Worm (Caenorhabditis elegans): ENCODE measurements around the gene F17C8.7.

Gene F17C8.7

DNA sequence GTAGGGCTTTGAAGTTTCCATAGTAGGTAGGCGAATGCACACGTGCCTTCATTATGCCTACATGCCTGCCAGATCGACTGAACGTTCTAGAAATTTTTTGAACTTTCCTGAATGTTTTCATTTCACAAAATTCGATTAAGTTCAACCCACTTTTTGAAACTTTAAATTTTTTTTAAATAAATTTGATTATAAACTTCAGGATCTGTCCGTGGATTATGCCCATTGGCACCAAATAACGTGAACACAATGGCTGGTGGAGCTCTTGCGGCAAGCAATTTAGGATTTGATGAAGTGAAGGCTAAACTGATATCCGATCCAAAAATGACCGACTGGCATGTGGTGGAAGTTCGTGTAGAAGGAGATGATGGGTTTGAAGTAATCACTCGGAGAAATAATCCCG, at the start of gene F17C8.7:
Gene F17C8.7 (plus strand): TSS at position 301 of the 400 bp plus-strand sequence.
- TF ChIP-seq flt-1 (GFP tag; IDR thresholded peaks at IDR 0.05) (no peak), T22C8.4 (GFP tag; IDR thresholded peaks at IDR 0.05) (no peak), klf-2 (GFP tag; conservative IDR thresholded peaks at IDR 0.05) (no peak), ztf-23 (GFP tag; IDR thresholded peaks at IDR 0.05) (no peak), med-1 (GFP tag; optimal IDR thresholded peaks at IDR 0.05; ENCODE audit: insufficient read depth) (no peak), ref-1 (GFP tag; conservative IDR thresholded peaks at IDR 0.05) (no peak), tab-1 (GFP tag; IDR thresholded peaks at IDR 0.05) (no peak), cog-1 (tag; optimal IDR thresholded peaks at IDR 0.05) (no peak), ztf-29 (GFP tag; IDR thresholded peaks at IDR 0.05) (no peak)

DNA sequence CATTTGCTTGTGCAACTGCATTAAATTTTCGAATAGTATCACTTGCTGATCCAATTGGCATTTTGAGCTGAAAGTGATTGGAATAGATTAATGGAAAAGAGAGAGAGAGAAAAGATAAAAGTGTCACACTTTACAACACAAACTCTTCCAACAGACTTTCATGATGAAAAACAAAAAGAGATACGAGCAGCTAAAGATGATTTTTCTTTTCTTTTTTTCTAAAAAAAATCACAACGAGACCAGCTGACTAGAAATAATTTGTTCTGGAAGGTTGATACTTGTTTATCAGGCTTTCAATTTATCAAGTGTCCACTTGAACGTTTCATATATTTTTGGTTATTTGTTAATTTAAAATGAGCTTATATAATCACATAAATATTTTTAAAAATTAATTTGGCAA, 48.4 kb upstream of the F17C8.7 start:
- TF ChIP-seq T22C8.4 (GFP tag; IDR thresholded peaks at IDR 0.05) (no peak), ztf-23 (GFP tag; IDR thresholded peaks at IDR 0.05) (no peak), med-1 (GFP tag; optimal IDR thresholded peaks at IDR 0.05; ENCODE audit: insufficient read depth) (no peak), tab-1 (GFP tag; IDR thresholded peaks at IDR 0.05) (no peak), flt-1 (GFP tag; IDR thresholded peaks at IDR 0.05) (no peak), ref-1 (GFP tag; conservative IDR thresholded peaks at IDR 0.05) (no peak), ztf-29 (GFP tag; IDR thresholded peaks at IDR 0.05) (no peak), cog-1 (tag; optimal IDR thresholded peaks at IDR 0.05) (no peak), klf-2 (GFP tag; conservative IDR thresholded peaks at IDR 0.05) (no peak)

DNA sequence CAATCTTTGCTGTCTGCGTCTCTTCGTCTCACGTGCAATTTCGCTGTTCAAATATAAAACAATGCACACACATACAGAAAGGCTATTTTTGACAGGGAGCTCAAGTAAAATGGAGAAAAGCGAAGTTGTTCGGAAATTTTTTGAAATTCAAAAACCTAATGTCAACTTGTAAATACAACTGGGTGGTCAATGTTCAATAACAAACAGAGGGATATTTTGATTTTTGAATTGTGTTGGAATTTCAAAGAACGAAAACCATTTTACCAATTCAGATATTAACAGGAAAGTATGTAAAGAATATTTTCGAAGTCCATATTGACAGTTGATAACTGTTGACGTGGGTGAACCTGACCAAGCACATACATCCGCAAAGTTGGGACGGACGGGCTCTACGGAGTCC, 47.2 kb upstream of the F17C8.7 start, which contains the start of gene tag-243:
Gene tag-243 (minus strand): TSS at position 101 of the 400 bp plus-strand sequence.
- no peak for TF ChIP-seq ztf-23 (GFP tag; IDR thresholded peaks at IDR 0.05)
- TF ChIP-seq klf-2 (GFP tag; conservative IDR thresholded peaks at IDR 0.05): 0 out of 2 replicates have a peak, but pooled peaks have one; percentile 24

DNA sequence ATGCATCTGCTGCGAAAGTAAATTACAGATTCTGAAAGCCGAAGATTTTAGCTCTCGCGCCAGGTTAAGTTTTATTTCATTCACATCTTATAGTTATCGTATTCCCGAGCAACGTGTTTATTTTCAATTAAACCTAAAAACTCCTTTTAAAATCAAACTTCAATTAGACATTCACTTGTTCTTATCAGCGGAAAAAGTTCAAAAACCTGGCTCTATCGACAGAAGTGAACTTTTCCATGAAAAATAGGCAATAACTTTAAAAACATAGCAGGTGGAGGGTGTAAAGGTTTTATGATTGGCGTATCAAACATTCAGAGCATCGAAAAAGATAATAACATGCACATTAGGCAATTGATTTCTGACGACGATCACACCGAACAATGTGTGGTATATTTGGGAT, 46.6 kb upstream of the F17C8.7 start, which contains the start of gene ppat-1:
Gene ppat-1 (plus strand): TSS at position 316 of the 400 bp plus-strand sequence.
- TF ChIP-seq flt-1 (GFP tag; IDR thresholded peaks at IDR 0.05): no peak
- no peak for TF ChIP-seq klf-2 (GFP tag; conservative IDR thresholded peaks at IDR 0.05)
- no peak for TF ChIP-seq med-1 (GFP tag; optimal IDR thresholded peaks at IDR 0.05; ENCODE audit: insufficient read depth)
- TF ChIP-seq tab-1 (GFP tag; IDR thresholded peaks at IDR 0.05): no peak
- TF ChIP-seq ztf-23 (GFP tag; IDR thresholded peaks at IDR 0.05): no peak
- no peak for TF ChIP-seq ref-1 (GFP tag; conservative IDR thresholded peaks at IDR 0.05)
- TF ChIP-seq T22C8.4 (GFP tag; IDR thresholded peaks at IDR 0.05): no peak
- TF ChIP-seq cog-1 (tag; optimal IDR thresholded peaks at IDR 0.05): no peak
- TF ChIP-seq ztf-29 (GFP tag; IDR thresholded peaks at IDR 0.05): no peak

DNA sequence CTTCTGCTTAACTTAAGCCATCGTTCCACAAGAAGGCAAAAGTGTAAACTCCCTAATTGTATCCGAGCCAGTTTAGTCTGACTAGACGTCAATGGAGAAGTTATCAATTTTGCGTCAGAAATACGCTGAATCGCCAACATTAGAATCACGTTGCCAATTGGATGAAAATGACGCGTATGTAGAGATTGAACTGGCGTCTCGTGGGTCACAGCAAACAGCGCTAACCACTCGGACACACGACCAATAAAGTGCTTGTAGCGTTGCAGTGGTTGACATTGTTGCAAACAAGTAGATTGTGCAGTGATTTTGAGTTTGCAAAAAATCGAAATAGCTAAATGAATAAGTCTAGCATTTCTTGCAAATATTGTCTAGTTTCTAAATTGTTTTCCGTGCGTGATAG, 45.9 kb upstream of the F17C8.7 start:
- TF ChIP-seq ref-1 (GFP tag; conservative IDR thresholded peaks at IDR 0.05) (peak; percentile 73), med-1 (GFP tag; optimal IDR thresholded peaks at IDR 0.05; ENCODE audit: insufficient read depth) (peak; percentile 33), tab-1 (GFP tag; IDR thresholded peaks at IDR 0.05) (peak; percentile 93), T22C8.4 (GFP tag; IDR thresholded peaks at IDR 0.05) (peak; percentile 81), ztf-29 (GFP tag; IDR thresholded peaks at IDR 0.05) (peak; percentile 78; the same call in 1 of the 2 replicates), klf-2 (GFP tag; conservative IDR thresholded peaks at IDR 0.05) (0 out of 2 replicates have a peak, but pooled peaks have one; percentile 53), ztf-23 (GFP tag; IDR thresholded peaks at IDR 0.05) (peak; percentile 89), flt-1 (GFP tag; IDR thresholded peaks at IDR 0.05) (peak; percentile 91), cog-1 (tag; optimal IDR thresholded peaks at IDR 0.05) (peak; percentile 55)

DNA sequence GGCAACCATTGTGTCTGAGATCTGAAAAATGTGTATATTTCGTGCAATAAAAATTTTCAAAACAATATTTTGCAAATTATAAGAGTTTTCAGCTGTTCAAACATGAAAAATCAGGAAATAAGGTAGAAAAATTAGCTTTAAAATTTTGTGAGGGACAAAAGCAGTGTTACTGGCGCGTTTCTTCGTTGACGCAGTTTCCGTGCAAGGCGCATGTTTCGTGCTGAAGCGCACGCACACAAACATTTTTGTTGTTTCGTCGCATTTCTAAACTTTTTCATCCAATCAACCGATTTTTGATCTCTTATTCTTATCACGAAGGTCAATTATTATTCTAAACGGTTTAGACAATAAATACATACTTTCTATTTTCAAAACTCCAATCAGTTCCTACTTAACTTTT, 42.3 kb upstream of the F17C8.7 start, which contains the start of gene nifk-1:
Gene nifk-1 (minus strand): TSS at position 27 of the 400 bp plus-strand sequence.
- no peak for TF ChIP-seq klf-2 (GFP tag; conservative IDR thresholded peaks at IDR 0.05)
- peak; percentile 50; the same call in 1 of the 2 replicates for TF ChIP-seq ztf-23 (GFP tag; IDR thresholded peaks at IDR 0.05)
- TF ChIP-seq med-1 (GFP tag; optimal IDR thresholded peaks at IDR 0.05; ENCODE audit: insufficient read depth): no peak

DNA sequence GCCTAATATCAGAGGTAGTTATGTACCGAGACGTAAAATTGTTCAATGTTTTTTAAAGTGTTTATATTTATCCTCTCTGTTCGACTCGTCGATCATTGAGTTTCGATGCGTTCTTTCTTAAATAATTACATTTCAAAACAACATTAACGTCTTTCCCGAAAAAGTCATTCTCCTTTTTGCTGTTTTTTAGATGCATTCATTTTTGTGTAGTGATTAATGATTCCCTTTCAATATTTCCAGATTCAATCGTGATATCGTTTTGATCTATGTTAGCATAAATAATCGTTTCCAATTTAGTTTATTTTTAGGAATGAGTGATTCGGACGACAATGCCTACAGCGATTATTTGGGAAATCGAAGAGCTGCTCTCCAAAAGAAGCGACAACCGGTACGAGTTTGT, 41.8 kb upstream of the F17C8.7 start, which contains the start of gene T04A8.8:
Gene T04A8.8 (plus strand): TSS at position 301 of the 400 bp plus-strand sequence.
- no peak for TF ChIP-seq ztf-29 (GFP tag; IDR thresholded peaks at IDR 0.05)
- TF ChIP-seq T22C8.4 (GFP tag; IDR thresholded peaks at IDR 0.05): no peak
- TF ChIP-seq cog-1 (tag; optimal IDR thresholded peaks at IDR 0.05): no peak
- TF ChIP-seq med-1 (GFP tag; optimal IDR thresholded peaks at IDR 0.05; ENCODE audit: insufficient read depth): no peak
- TF ChIP-seq ztf-23 (GFP tag; IDR thresholded peaks at IDR 0.05): no peak

DNA sequence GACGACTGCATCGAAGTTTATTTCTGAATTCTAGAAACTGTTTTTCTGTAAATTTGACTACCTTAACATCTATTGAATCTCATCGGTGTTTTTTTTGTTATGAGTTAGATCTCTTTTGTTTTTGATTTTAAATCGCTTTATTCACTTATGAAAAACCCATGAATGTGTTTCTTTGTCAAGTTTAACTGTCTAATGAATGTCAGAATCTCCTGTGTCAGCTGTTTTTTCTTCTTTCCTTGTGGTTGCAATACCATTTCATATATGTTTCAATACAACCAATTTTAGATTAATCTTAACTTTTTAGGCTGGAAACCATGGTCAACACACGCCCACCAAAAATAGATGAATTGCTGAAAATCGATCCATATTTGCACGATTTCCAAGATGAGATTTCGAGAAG, 40.5 kb upstream of the F17C8.7 start, which contains the start of gene T04A8.7:
Gene T04A8.7 (plus strand): TSS at position 301 of the 400 bp plus-strand sequence.
- TF ChIP-seq flt-1 (GFP tag; IDR thresholded peaks at IDR 0.05) (no peak), T22C8.4 (GFP tag; IDR thresholded peaks at IDR 0.05) (no peak), ref-1 (GFP tag; conservative IDR thresholded peaks at IDR 0.05) (no peak), tab-1 (GFP tag; IDR thresholded peaks at IDR 0.05) (no peak), ztf-23 (GFP tag; IDR thresholded peaks at IDR 0.05) (no peak), med-1 (GFP tag; optimal IDR thresholded peaks at IDR 0.05; ENCODE audit: insufficient read depth) (no peak), ztf-29 (GFP tag; IDR thresholded peaks at IDR 0.05) (no peak)

DNA sequence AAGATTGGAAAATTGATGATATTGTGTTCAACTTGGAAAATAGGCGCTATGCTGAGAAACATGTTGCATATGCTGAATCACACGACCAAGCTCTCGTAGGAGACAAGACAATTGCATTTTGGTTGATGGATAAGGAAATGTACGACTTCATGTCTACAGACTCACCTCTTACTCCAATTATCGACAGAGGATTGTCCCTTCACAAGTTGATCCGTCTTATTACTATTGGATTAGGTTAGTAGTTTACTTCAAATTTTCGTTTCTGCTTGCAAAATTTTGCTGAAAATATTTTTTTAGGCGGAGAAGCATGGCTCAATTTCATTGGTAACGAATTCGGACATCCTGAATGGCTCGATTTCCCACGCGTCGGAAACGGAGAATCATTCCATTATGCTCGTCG, 38.6 kb upstream of the F17C8.7 start:
- TF ChIP-seq ref-1 (GFP tag; conservative IDR thresholded peaks at IDR 0.05): no peak
- no peak for TF ChIP-seq klf-2 (GFP tag; conservative IDR thresholded peaks at IDR 0.05)
- no peak for TF ChIP-seq ztf-29 (GFP tag; IDR thresholded peaks at IDR 0.05)
- no peak for TF ChIP-seq med-1 (GFP tag; optimal IDR thresholded peaks at IDR 0.05; ENCODE audit: insufficient read depth)
- no peak for TF ChIP-seq tab-1 (GFP tag; IDR thresholded peaks at IDR 0.05)
- TF ChIP-seq T22C8.4 (GFP tag; IDR thresholded peaks at IDR 0.05): no peak
- no peak for TF ChIP-seq ztf-23 (GFP tag; IDR thresholded peaks at IDR 0.05)
- TF ChIP-seq flt-1 (GFP tag; IDR thresholded peaks at IDR 0.05): no peak
- TF ChIP-seq cog-1 (tag; optimal IDR thresholded peaks at IDR 0.05): no peak

DNA sequence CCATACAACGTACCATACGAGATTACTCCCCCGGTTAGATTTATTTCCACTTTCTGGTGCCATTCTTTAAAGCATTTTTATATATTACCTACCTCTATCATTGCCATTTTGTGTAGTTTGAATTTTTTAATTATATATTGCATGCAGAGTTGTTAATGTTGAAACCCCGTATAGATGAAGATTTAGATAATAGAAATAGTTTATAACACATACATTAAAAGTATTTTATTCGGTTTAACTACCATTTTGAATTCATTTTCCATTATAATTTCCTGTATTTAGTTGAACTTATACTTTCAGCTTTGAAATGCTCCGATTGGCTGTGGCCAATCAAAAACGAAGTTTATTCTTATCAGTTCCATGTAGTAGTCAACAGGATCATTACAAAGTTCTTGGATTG, 37.7 kb upstream of the F17C8.7 start, which contains the start of gene dnj-18:
Gene dnj-18 (plus strand): TSS at position 301 of the 400 bp plus-strand sequence.
- TF ChIP-seq ztf-29 (GFP tag; IDR thresholded peaks at IDR 0.05): no peak

Measured in whole organism, midembryonic.